Worm (Caenorhabditis elegans) whole organism, L1 larva: ENCODE results near the gene mltn-8.

Source experiments
- ama-1 ChIP-seq: fragments of 150-350 bp; optimal IDR thresholded peaks from 2 replicates; lab custom pipeline; 2014
- ets-5 ChIP-seq: fragments of 200-800 bp; sonication (Bioruptor generic); IDR thresholded peaks from 2 replicates; pipeline ENCODE4 v1.3.6; 2022; ENCODE audit warnings: missing genetic modification characterization, missing compliant biosample characterization
- lin-15B ChIP-seq: fragments of 150-350 bp; sonication (generic microtip); optimal IDR thresholded peaks from 3 replicates; lab custom pipeline; 2014; ENCODE audit warnings: missing biosample characterization, missing genetic modification characterization
- lin-35 ChIP-seq, 2 experiments: fragments of 150-350 bp; optimal IDR thresholded peaks; 2 replicates each; lab custom pipeline; 2014; ENCODE audit warnings: missing biosample characterization in 2 of 2, missing genetic modification characterization in 2 of 2, missing genetic modification reagents in 2 of 2
- nhr-237 ChIP-seq: fragments of 150-350 bp; optimal IDR thresholded peaks from 2 replicates; lab custom pipeline; 2014; ENCODE audit warnings: missing biosample characterization, missing genetic modification characterization
- nhr-90 ChIP-seq: sonication (generic microtip); optimal IDR thresholded peaks from 2 replicates; lab custom pipeline; 2016; ENCODE audit warnings: mild to moderate bottlenecking, missing genetic modification characterization, missing compliant biosample characterization; ENCODE audit not compliant: poor library complexity
- snpc-4 ChIP-seq: fragments of 150-350 bp; optimal IDR thresholded peaks from 2 replicates; lab custom pipeline; 2014; ENCODE audit warnings: missing biosample characterization, missing genetic modification characterization
- unc-62 ChIP-seq: fragments of 150-350 bp; optimal IDR thresholded peaks from 2 replicates; lab custom pipeline; 2014; ENCODE audit warnings: missing biosample characterization, missing genetic modification reagents, missing genetic modification characterization
- zag-1 ChIP-seq: fragments of 150-350 bp; optimal IDR thresholded peaks from 2 replicates; lab custom pipeline; 2014; ENCODE audit warnings: missing biosample characterization, missing genetic modification characterization

ce11 chrV:412820-413219 lies 32.7 kb upstream of the mltn-8 start:
- TF ChIP-seq lin-35 (GFP tag; optimal IDR thresholded peaks at IDR 0.05; lab: Kevin White, UChicago): no peak
- no peak for TF ChIP-seq unc-62
- no peak for TF ChIP-seq nhr-237 (tag; lab: Kevin White, UChicago)
- TF ChIP-seq ama-1 (lab: Kevin White, UChicago): no peak
- TF ChIP-seq zag-1 (tag; lab: Kevin White, UChicago): no peak
- no peak for TF ChIP-seq snpc-4
- no peak for TF ChIP-seq nhr-90 (tag; lab: Kevin White, UChicago)
- no peak for TF ChIP-seq ets-5 (GFP tag; lab: Robert Waterston, UW)
- TF ChIP-seq lin-15B (tag; lab: Kevin White, UChicago): no peak
